Worm (Caenorhabditis elegans): Measurements from ENCODE around the gene R09D1.14.
"Not testable (repeated sequence)": the region's sequence is repeated elsewhere in the genome, so short reads cannot be mapped to it uniquely, and the experiment has no call there.

Gene R09D1.14

DNA sequence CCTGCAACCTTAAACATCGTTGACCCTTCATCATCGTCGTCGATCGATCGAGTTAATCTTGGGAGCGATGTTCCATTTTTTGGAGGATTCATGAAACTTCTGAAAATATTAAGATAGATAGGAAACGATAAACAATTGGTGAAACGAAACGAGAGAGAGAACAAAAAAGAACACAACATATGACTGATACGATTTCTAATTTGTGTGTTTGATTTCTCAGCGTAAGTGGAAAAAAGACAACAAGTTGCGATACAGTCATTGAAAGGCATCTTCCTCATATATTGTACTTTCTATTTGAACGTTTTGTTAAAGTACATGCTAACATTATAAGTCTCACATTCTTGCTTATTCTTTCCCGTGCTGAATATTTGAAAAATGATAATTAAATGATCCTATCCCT, 7.2 kb downstream of the R09D1.14 start, which contains the start of gene R09D1.12:
Gene R09D1.12, minus strand, starts transcription at position 101 of the 400 bp plus-strand sequence.
- not testable (repeated sequence) for TF ChIP-seq F49E8.2 (tag; optimal IDR thresholded peaks at IDR 0.05; ENCODE audit: insufficient read depth); C17E4.6 (GFP tag; IDR thresholded peaks at IDR 0.05); ceh-40 (GFP tag; IDR thresholded peaks at IDR 0.05)

DNA sequence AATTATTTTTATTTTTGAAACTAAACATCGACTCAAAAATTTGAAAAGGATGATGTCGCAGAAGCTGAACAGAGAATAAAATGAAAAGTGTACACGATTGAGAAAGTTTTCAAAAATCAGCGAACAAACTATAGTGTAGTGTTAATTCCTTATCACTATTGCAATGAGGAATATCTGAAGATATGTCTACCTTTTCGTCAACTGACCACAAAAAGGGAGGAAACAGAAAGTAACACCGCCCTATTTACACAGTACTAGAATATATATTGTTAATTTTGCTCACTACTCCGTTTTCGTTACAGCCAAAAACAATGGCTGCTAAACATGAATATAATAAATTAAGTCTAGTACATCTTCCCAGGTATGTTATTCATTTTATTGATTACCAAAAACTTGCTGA, 11.4 kb downstream of the R09D1.14 start, which contains the start of gene chil-18:
Gene chil-18, plus strand, starts transcription at position 301 of the 400 bp plus-strand sequence.
- TF ChIP-seq atf-7 (tag; optimal IDR thresholded peaks at IDR 0.05): no peak
- no peak for TF ChIP-seq lin-26 (GFP tag; IDR thresholded peaks at IDR 0.05)
- no peak for TF ChIP-seq snpc-3.4 (tag; optimal IDR thresholded peaks at IDR 0.05)
- no peak for TF ChIP-seq nfya-2 (GFP tag; IDR thresholded peaks at IDR 0.05)
- TF ChIP-seq F22D6.2 (tag; optimal IDR thresholded peaks at IDR 0.05): no peak
- no peak for TF ChIP-seq tbp1 (GFP tag; optimal IDR thresholded peaks at IDR 0.05)
- TF ChIP-seq snpc-4 (GFP tag; optimal IDR thresholded peaks at IDR 0.05): no peak
- no peak for TF ChIP-seq snpc-4 (tag; optimal IDR thresholded peaks at IDR 0.05)
- TF ChIP-seq let-526 (GFP tag; IDR thresholded peaks at IDR 0.05): no peak
- no peak for TF ChIP-seq let-607 (tag; optimal IDR thresholded peaks at IDR 0.05)
- TF ChIP-seq nfya-1 (tag; optimal IDR thresholded peaks at IDR 0.05; ENCODE audit: borderline replicate concordance, insufficient read depth): no peak
- no peak for TF ChIP-seq madf-8 (GFP tag; conservative IDR thresholded peaks at IDR 0.05)
- TF ChIP-seq lsl-1 (GFP tag; optimal IDR thresholded peaks at IDR 0.05): no peak
- no peak for TF ChIP-seq unc-130 (GFP tag; optimal IDR thresholded peaks at IDR 0.05)
- no peak for TF ChIP-seq zfh-2 (GFP tag; conservative IDR thresholded peaks at IDR 0.05)

DNA sequence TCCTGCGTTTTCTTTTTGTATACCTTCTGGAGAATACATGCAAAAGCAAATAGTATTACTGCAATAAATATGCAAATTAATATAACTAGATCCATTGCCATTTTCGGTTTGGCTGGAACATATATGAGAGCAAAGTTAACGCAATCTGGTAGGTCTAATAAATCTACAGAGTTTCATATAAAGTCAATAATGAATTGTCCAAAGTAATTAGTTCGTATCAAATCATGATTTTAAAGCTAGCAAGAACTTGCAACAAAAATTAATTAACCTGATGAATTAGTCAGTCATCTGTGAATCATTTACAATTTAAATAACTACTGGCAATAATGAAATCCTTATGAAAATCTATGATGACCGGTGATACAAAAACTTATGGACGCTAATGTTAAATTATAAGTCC, 14.0 kb downstream of the R09D1.14 start, which contains the start of gene R09D1.13:
Gene R09D1.13, minus strand, starts transcription at position 101 of the 400 bp plus-strand sequence.
- TF ChIP-seq tbx-9 (tag; optimal IDR thresholded peaks at IDR 0.05; ENCODE audit: borderline replicate concordance) (no peak), ztf-6 (GFP tag; IDR thresholded peaks at IDR 0.05) (no peak), lin-54 (GFP tag; optimal IDR thresholded peaks at IDR 0.05) (no peak), chd-7 (tag; optimal IDR thresholded peaks at IDR 0.05) (no peak), ztf-22 (GFP tag; optimal IDR thresholded peaks at IDR 0.05) (no peak), F33H1.4 (GFP tag; IDR thresholded peaks at IDR 0.05) (no peak), unc-62 (GFP tag; optimal IDR thresholded peaks at IDR 0.05) (no peak), ceh-27 (GFP tag; optimal IDR thresholded peaks at IDR 0.05) (no peak), hrde-1 (tag; optimal IDR thresholded peaks at IDR 0.05; ENCODE audit: borderline replicate concordance) (no peak), mel-28 (tag; optimal IDR thresholded peaks at IDR 0.05; ENCODE audit: borderline replicate concordance) (no peak), ceh-91 (GFP tag; IDR thresholded peaks at IDR 0.05) (no peak), B0019.2 (GFP tag; conservative IDR thresholded peaks at IDR 0.05) (no peak), madf-10 (tag; optimal IDR thresholded peaks at IDR 0.05) (no peak), Y53F4B.3 (GFP tag; IDR thresholded peaks at IDR 0.05) (no peak)

- no peak for TF ChIP-seq mes-4 (tag; optimal IDR thresholded peaks at IDR 0.05)
- TF ChIP-seq Y53F4B.3 (GFP tag; IDR thresholded peaks at IDR 0.05): no peak
- no peak for TF ChIP-seq hsf-1 (GFP tag; IDR thresholded peaks at IDR 0.05)
These were observed 15.8 kb downstream of the R09D1.14 start, which contains the start of gene chil-15 for ce11 chrII:9443522-9443921. chil-15 (minus strand) TSS chrII:9443622.

Measured in whole organism, young adult.